Worm (Caenorhabditis elegans) whole organism, midembryonic: ENCODE data around the gene F43C11.16.

ENCODE experiments used
- T22C8.4 ChIP-seq: fragments of 200-800 bp; sonication (Bioruptor generic); IDR thresholded peaks from 2 replicates; pipeline ENCODE4 v1.3.6; 2022; ENCODE audit warnings: missing genetic modification characterization, missing compliant biosample characterization
- cog-1 ChIP-seq: sonication (generic microtip); optimal IDR thresholded peaks from 2 replicates; lab custom pipeline; 2016; ENCODE audit warnings: missing genetic modification characterization, missing compliant biosample characterization
- flt-1 ChIP-seq: fragments of 200-800 bp; sonication (Bioruptor generic); IDR thresholded peaks from 2 replicates; pipeline ENCODE4 v1.3.6; 2022; ENCODE audit warnings: missing genetic modification characterization, missing compliant biosample characterization
- klf-2 ChIP-seq: fragments of 200-800 bp; sonication (Bioruptor generic); conservative IDR thresholded peaks from 2 replicates; pipeline ENCODE4 v1.3.6; 2022; ENCODE audit warnings: missing genetic modification reagents, missing genetic modification characterization, missing compliant biosample characterization
- med-1 ChIP-seq: sonication (generic microtip); optimal IDR thresholded peaks from 2 replicates; lab custom pipeline; 2017; ENCODE audit warnings: missing genetic modification characterization, mild to moderate bottlenecking, missing compliant biosample characterization, antibody characterized with exemption, missing genetic modification reagents; ENCODE audit not compliant: insufficient read depth
- tab-1 ChIP-seq: fragments of 200-800 bp; sonication (Bioruptor generic); IDR thresholded peaks from 2 replicates; pipeline ENCODE4 v1.3.6; 2022; ENCODE audit warnings: missing genetic modification characterization, missing compliant biosample characterization
- ztf-29 ChIP-seq: fragments of 200-800 bp; sonication (Bioruptor generic); IDR thresholded peaks from 2 replicates; pipeline ENCODE4 v1.3.6; 2022; ENCODE audit warnings: missing genetic modification reagents, missing genetic modification characterization, missing compliant biosample characterization

ce11 chrII:2366623-2367365, 6.9 kb upstream of the F43C11.16 start, which contains the start of the genes F43C11.12 and F16G10.5:
- TF ChIP-seq cog-1 (tag; lab: Kevin White, UChicago), result no peak
- TF ChIP-seq flt-1, result no peak
- TF ChIP-seq T22C8.4 (GFP tag; lab: Robert Waterston, UW), result no peak
- TF ChIP-seq tab-1, result no peak
- TF ChIP-seq ztf-29 (GFP tag; lab: Robert Waterston, UW), result no peak
- TF ChIP-seq klf-2 (GFP tag; lab: Robert Waterston, UW), result no peak
- no peak for TF ChIP-seq med-1 (GFP tag; lab: Kevin White, UChicago)
